Fruit fly (Drosophila melanogaster) whole organism, adult: ENCODE results near the gene Cpr65Eb.

ENCODE experiments used
- CG11617 ChIP-seq: fragments of 200-800 bp; sonication (Bioruptor generic); optimal IDR thresholded peaks from 2 replicates; lab custom pipeline; 2017; ENCODE audit warnings: mild to moderate bottlenecking, missing biosample characterization, missing genetic modification reagents, missing genetic modification characterization
- CG14711 ChIP-seq: fragments of 200-800 bp; sonication (Bioruptor generic); optimal IDR thresholded peaks from 2 replicates; lab custom pipeline; 2018; ENCODE audit warnings: missing biosample characterization, mild to moderate bottlenecking, missing genetic modification characterization, moderate library complexity
- CG33017 ChIP-seq: fragments of 200-800 bp; sonication (Bioruptor generic); optimal IDR thresholded peaks from 2 replicates; lab custom pipeline; 2018; ENCODE audit warnings: missing biosample characterization, mild to moderate bottlenecking, missing genetic modification characterization, moderate library complexity
- CG5204 ChIP-seq: fragments of 200-800 bp; sonication (Bioruptor generic); optimal IDR thresholded peaks from 2 replicates; lab custom pipeline; 2016; ENCODE audit warnings: missing biosample characterization, missing genetic modification characterization
- CG7045 ChIP-seq: fragments of 200-800 bp; sonication (Bioruptor generic); optimal IDR thresholded peaks from 2 replicates; lab custom pipeline; 2017; ENCODE audit warnings: missing biosample characterization, mild to moderate bottlenecking, missing genetic modification characterization
- CG7101 ChIP-seq: fragments of 200-800 bp; sonication (Bioruptor generic); optimal IDR thresholded peaks from 2 replicates; lab custom pipeline; 2018; ENCODE audit warnings: missing biosample characterization, mild to moderate bottlenecking, missing genetic modification characterization, moderate library complexity
- Hr96 ChIP-seq: fragments of 200-800 bp; sonication (Bioruptor generic); optimal IDR thresholded peaks from 2 replicates; lab custom pipeline; 2016; ENCODE audit warnings: missing biosample characterization, missing genetic modification characterization
- Mnt ChIP-seq: fragments of 200-800 bp; sonication (Bioruptor generic); optimal IDR thresholded peaks from 2 replicates; lab custom pipeline; 2016; ENCODE audit warnings: missing biosample characterization, mild to moderate bottlenecking, missing genetic modification characterization
- bab1 ChIP-seq: fragments of 200-800 bp; sonication (Bioruptor generic); optimal IDR thresholded peaks from 3 replicates; lab custom pipeline; 2019; ENCODE audit warnings: missing biosample characterization, mild to moderate bottlenecking, missing genetic modification characterization, moderate library complexity
- cic ChIP-seq: fragments of 200-800 bp; sonication (Bioruptor generic); optimal IDR thresholded peaks from 2 replicates; lab custom pipeline; 2017; ENCODE audit warnings: missing biosample characterization, mild to moderate bottlenecking, missing genetic modification characterization, moderate library complexity
- cnc ChIP-seq, 2 experiments: fragments of >200 bp; optimal IDR thresholded peaks; 2 replicates each; lab custom pipeline; 2017
- pad ChIP-seq: fragments of 200-800 bp; sonication (Bioruptor generic); optimal IDR thresholded peaks from 3 replicates; lab custom pipeline; 2017; ENCODE audit warnings: missing biosample characterization, missing genetic modification characterization, mild to moderate bottlenecking, moderate library complexity, missing genetic modification reagents

DNA sequence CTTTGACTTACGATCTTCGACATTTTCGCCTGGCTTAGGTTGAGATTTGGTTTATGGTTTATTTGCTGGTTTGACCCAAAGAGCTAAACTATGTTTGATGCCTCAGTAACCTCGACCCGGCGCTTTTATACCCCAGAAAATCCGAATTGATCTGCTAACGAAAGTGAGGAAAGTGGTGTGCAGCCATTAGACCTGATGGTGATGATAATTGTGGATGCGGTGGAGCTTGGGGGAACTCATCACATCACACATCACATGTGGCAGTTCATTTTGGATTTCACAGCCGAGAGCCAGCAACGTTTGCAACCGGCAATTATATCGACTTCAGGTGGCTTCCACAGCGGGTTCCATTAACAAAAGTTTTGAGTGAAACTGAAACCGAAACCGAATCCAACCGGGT lies at the start of gene Cpr65Eb:
- TF ChIP-seq CG14711 (tag; lab: Kevin White, UChicago) (no peak), CG7101 (no peak), cic (GFP tag; lab: Kevin White, UChicago) (no peak), CG11617 (GFP tag; lab: Kevin White, UChicago) (no peak), CG5204 (GFP tag; lab: Kevin White, UChicago) (no peak), CG33017 (tag; lab: Kevin White, UChicago) (no peak), Mnt (GFP tag; lab: Kevin White, UChicago) (no peak), pad (no peak), cnc (optimal IDR thresholded peaks at IDR 0.05; lab: Kevin White, UChicago) (no peak), bab1 (no peak), CG7045 (GFP tag; lab: Kevin White, UChicago) (no peak), Hr96 (GFP tag; lab: Kevin White, UChicago) (no peak)
